Fruit fly (Drosophila melanogaster) whole organism, embryonic: ENCODE results near the gene CG15475.

Experiments
- CG14014 ChIP-seq: fragments of 200-800 bp; sonication (Bioruptor generic); IDR thresholded peaks from 2 replicates; pipeline ENCODE4 v1.3.6; 2022; ENCODE audit warnings: missing biosample characterization, missing genetic modification characterization
- CG15696 ChIP-seq: fragments of 200-800 bp; sonication (Bioruptor generic); optimal IDR thresholded peaks from 2 replicates; lab custom pipeline; 2019; ENCODE audit warnings: missing biosample characterization, mild to moderate bottlenecking, missing genetic modification characterization, moderate library complexity
- CG3407 ChIP-seq: fragments of 200-800 bp; sonication (Bioruptor generic); optimal IDR thresholded peaks from 2 replicates; lab custom pipeline; 2018; ENCODE audit warnings: missing biosample characterization, mild to moderate bottlenecking, missing genetic modification characterization
- CG6654 ChIP-seq: fragments of 200-800 bp; sonication (Bioruptor generic); optimal IDR thresholded peaks from 2 replicates; lab custom pipeline; 2017; ENCODE audit warnings: missing biosample characterization, mild to moderate bottlenecking, missing genetic modification characterization
- CG9437 ChIP-seq: fragments of 200-800 bp; sonication (Bioruptor generic); optimal IDR thresholded peaks from 2 replicates; lab custom pipeline; 2018; ENCODE audit warnings: missing biosample characterization, mild to moderate bottlenecking, missing genetic modification characterization
- D ChIP-seq, 2 experiments: fragments of 200-800 bp in 1 of 2; fragments of >200 bp in 1 of 2; sonication (Bioruptor generic) in 1 of 2; optimal IDR thresholded peaks; 2 replicates in 1 of 2; 3 replicates in 1 of 2; lab custom pipeline; 2017; ENCODE audit warnings: mild to moderate bottlenecking in 1 of 2, missing biosample characterization in 1 of 2, missing genetic modification characterization in 1 of 2, missing genetic modification reagents in 1 of 2
- aop ChIP-seq: fragments of 200-800 bp; sonication (Bioruptor generic); IDR thresholded peaks from 2 replicates; pipeline ENCODE4 v1.3.6; 2022; ENCODE audit warnings: missing biosample characterization, missing genetic modification characterization
- dm ChIP-seq: fragments of 200-800 bp; sonication (Bioruptor generic); optimal IDR thresholded peaks from 3 replicates; lab custom pipeline; 2016; ENCODE audit warnings: missing biosample characterization, missing genetic modification characterization

DNA sequence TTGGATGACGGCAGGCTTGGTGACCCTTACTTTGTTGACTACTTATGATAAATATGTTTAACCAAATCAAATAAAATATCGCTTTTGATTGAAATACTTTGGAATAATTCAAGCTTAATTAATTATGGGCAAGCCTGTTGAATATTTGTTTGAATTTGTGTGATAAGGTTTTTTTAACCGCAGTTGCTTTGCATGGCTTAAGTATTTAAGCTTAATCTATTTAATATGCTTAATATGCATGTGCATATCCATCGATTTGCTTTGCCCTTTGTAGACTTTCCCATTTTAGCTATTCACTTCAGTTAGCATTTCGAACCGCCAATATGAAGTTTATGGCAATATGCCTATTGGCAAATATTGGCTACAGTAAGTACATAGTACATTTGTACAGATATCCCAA is 26.3 kb downstream of the CG15475 start, which contains the start of gene Sfp38D:
- TF ChIP-seq CG9437 (GFP tag; lab: Kevin White, UChicago), result no peak
- no peak for TF ChIP-seq dm (GFP tag; lab: Kevin White, UChicago)
- no peak for TF ChIP-seq CG15696 (tag; lab: Kevin White, UChicago)
- no peak for TF ChIP-seq CG6654 (GFP tag; lab: Kevin White, UChicago)
- no peak for TF ChIP-seq D (optimal IDR thresholded peaks at IDR 0.05; lab: Kevin White, UChicago)
- no peak for TF ChIP-seq D (GFP tag; optimal IDR thresholded peaks at IDR 0.05; lab: Kevin White, UChicago)
- TF ChIP-seq CG3407 (GFP tag; lab: Kevin White, UChicago), result no peak
- TF ChIP-seq aop, result no peak
- no peak for TF ChIP-seq CG14014 (GFP tag; lab: Robert Waterston, UW)
